Fruit fly (Drosophila melanogaster) whole organism, embryonic: ENCODE measurements around the gene CG34268.
A peak's percentile ranks its signal among the peaks of the same experiment; 100 is the strongest.

Source experiments
- ATbp ChIP-seq: fragments of 200-800 bp; sonication (Bioruptor generic); optimal IDR thresholded peaks from 2 replicates; lab custom pipeline; 2017; ENCODE audit warnings: missing biosample characterization, mild to moderate bottlenecking, missing genetic modification characterization, missing genetic modification reagents
- Asciz ChIP-seq: fragments of 200-800 bp; sonication (Bioruptor generic); optimal IDR thresholded peaks from 2 replicates; lab custom pipeline; 2017; ENCODE audit warnings: missing biosample characterization, mild to moderate bottlenecking, missing genetic modification characterization, missing genetic modification reagents
- Atf-2 ChIP-seq: fragments of 200-800 bp; sonication (Bioruptor generic); optimal IDR thresholded peaks from 2 replicates; lab custom pipeline; 2016; ENCODE audit warnings: missing biosample characterization, missing genetic modification characterization
- Atf6 ChIP-seq: fragments of 200-800 bp; sonication (Bioruptor generic); IDR thresholded peaks from 2 replicates; pipeline ENCODE4 v1.3.6; 2022; ENCODE audit warnings: missing biosample characterization, missing genetic modification characterization
- Awh ChIP-seq: fragments of 200-800 bp; sonication (Bioruptor generic); IDR thresholded peaks from 2 replicates; pipeline ENCODE4, ENCODE4 v1.3.6; 2022; ENCODE audit warnings: missing biosample characterization, missing genetic modification characterization
- Bteb2 ChIP-seq: fragments of 200-800 bp; sonication (Bioruptor generic); optimal IDR thresholded peaks from 2 replicates; lab custom pipeline; 2016; ENCODE audit warnings: missing biosample characterization, missing genetic modification characterization
- CG10431 ChIP-seq: fragments of 200-800 bp; sonication (Bioruptor generic); optimal IDR thresholded peaks from 3 replicates; lab custom pipeline; 2018; ENCODE audit warnings: missing biosample characterization, mild to moderate bottlenecking, missing genetic modification characterization
- CG11247 ChIP-seq: fragments of 200-800 bp; sonication (Bioruptor generic); IDR thresholded peaks from 2 replicates; pipeline ENCODE4 v1.3.6; 2022; ENCODE audit warnings: missing biosample characterization, missing genetic modification characterization
- CG12155 ChIP-seq: fragments of 200-800 bp; sonication (Bioruptor generic); optimal IDR thresholded peaks from 3 replicates; lab custom pipeline; 2016; ENCODE audit warnings: missing biosample characterization, missing genetic modification characterization
- CG12299 ChIP-seq: fragments of 200-800 bp; sonication (Bioruptor generic); optimal IDR thresholded peaks from 2 replicates; lab custom pipeline; 2018; ENCODE audit warnings: missing biosample characterization, mild to moderate bottlenecking, missing genetic modification characterization
- CG12769 ChIP-seq: fragments of 200-800 bp; sonication (Bioruptor generic); optimal IDR thresholded peaks from 2 replicates; lab custom pipeline; 2019; ENCODE audit warnings: missing biosample characterization, mild to moderate bottlenecking, missing genetic modification characterization, moderate library complexity
- CG14710 ChIP-seq: fragments of 200-800 bp; sonication (Bioruptor generic); optimal IDR thresholded peaks from 3 replicates; lab custom pipeline; 2019; ENCODE audit warnings: missing biosample characterization, mild to moderate bottlenecking, missing genetic modification characterization, moderate library complexity
- CG15696 ChIP-seq: fragments of 200-800 bp; sonication (Bioruptor generic); optimal IDR thresholded peaks from 2 replicates; lab custom pipeline; 2019; ENCODE audit warnings: missing biosample characterization, mild to moderate bottlenecking, missing genetic modification characterization, moderate library complexity
- CG17361 ChIP-seq: fragments of 200-800 bp; sonication (Bioruptor generic); IDR thresholded peaks from 3 replicates; pipeline ENCODE4 v1.3.6; 2022; ENCODE audit warnings: missing biosample characterization, missing genetic modification characterization
- CG17568 ChIP-seq: fragments of 200-800 bp; sonication (Bioruptor generic); optimal IDR thresholded peaks from 2 replicates; lab custom pipeline; 2018; ENCODE audit warnings: missing biosample characterization, mild to moderate bottlenecking, missing genetic modification characterization, moderate library complexity
- CG2129 ChIP-seq: fragments of 200-800 bp; sonication (Bioruptor generic); IDR thresholded peaks from 2 replicates; pipeline ENCODE4 v1.3.6; 2022; ENCODE audit warnings: missing biosample characterization, missing genetic modification characterization; ENCODE audit not compliant: partially characterized antibody
- CG3838 ChIP-seq: fragments of 200-800 bp; sonication (Bioruptor generic); optimal IDR thresholded peaks from 3 replicates; lab custom pipeline; 2016; ENCODE audit warnings: missing biosample characterization, missing genetic modification characterization
- CG4854 ChIP-seq: fragments of 200-800 bp; sonication (Bioruptor generic); optimal IDR thresholded peaks from 2 replicates; lab custom pipeline; 2016; ENCODE audit warnings: missing biosample characterization, missing genetic modification characterization, inconsistent platforms
- CG9437 ChIP-seq: fragments of 200-800 bp; sonication (Bioruptor generic); optimal IDR thresholded peaks from 2 replicates; lab custom pipeline; 2018; ENCODE audit warnings: missing biosample characterization, mild to moderate bottlenecking, missing genetic modification characterization
- CG9609 ChIP-seq: fragments of 200-800 bp; sonication (Bioruptor generic); optimal IDR thresholded peaks from 3 replicates; lab custom pipeline; 2016; ENCODE audit warnings: missing biosample characterization, missing genetic modification characterization
- CG9817 ChIP-seq: fragments of 200-800 bp; sonication (Bioruptor generic); optimal IDR thresholded peaks from 2 replicates; lab custom pipeline; 2018; ENCODE audit warnings: missing biosample characterization, mild to moderate bottlenecking, missing genetic modification characterization, moderate library complexity
- Doc2 ChIP-seq: fragments of 200-800 bp; sonication (Bioruptor generic); IDR thresholded peaks from 2 replicates; pipeline ENCODE4 v1.3.6; 2022; ENCODE audit warnings: missing biosample characterization, missing genetic modification characterization
- Doc3 ChIP-seq: fragments of 200-800 bp; sonication (Bioruptor generic); IDR thresholded peaks from 3 replicates; pipeline ENCODE4 v1.3.6; 2022; ENCODE audit warnings: missing biosample characterization, missing genetic modification characterization; ENCODE audit not compliant: partially characterized antibody
- GATAe ChIP-seq: fragments of 200-800 bp; sonication (Bioruptor generic); conservative IDR thresholded peaks from 2 replicates; pipeline ENCODE4 v1.3.6; 2022; ENCODE audit warnings: missing biosample characterization, missing genetic modification characterization
- H15 ChIP-seq: fragments of 200-800 bp; sonication (Bioruptor generic); IDR thresholded peaks from 3 replicates; pipeline ENCODE4 v1.3.6; 2022; ENCODE audit warnings: missing biosample characterization, missing genetic modification characterization
- H2.0 ChIP-seq: fragments of 200-800 bp; sonication (Bioruptor generic); IDR thresholded peaks from 2 replicates; pipeline ENCODE4 v1.3.6; 2022; ENCODE audit warnings: missing biosample characterization, missing genetic modification characterization
- Hmr ChIP-seq: fragments of 200-800 bp; sonication (Bioruptor generic); optimal IDR thresholded peaks from 3 replicates; lab custom pipeline; 2017; ENCODE audit warnings: mild to moderate bottlenecking, missing biosample characterization, missing genetic modification reagents, missing genetic modification characterization
- Lhr ChIP-seq: fragments of 200-800 bp; sonication (Bioruptor generic); optimal IDR thresholded peaks from 3 replicates; lab custom pipeline; 2017; ENCODE audit warnings: mild to moderate bottlenecking, missing biosample characterization, missing genetic modification reagents, missing genetic modification characterization
- Lim3 ChIP-seq: fragments of 200-800 bp; sonication (Bioruptor generic); IDR thresholded peaks from 2 replicates; pipeline ENCODE4 v1.3.6; 2022; ENCODE audit warnings: missing biosample characterization, missing genetic modification characterization
- Nf-YC ChIP-seq: fragments of 200-800 bp; optimal IDR thresholded peaks from 3 replicates; lab custom pipeline; 2019; ENCODE audit warnings: missing biosample characterization, mild to moderate bottlenecking, missing genetic modification characterization, moderate library complexity
- NfI ChIP-seq: fragments of 200-800 bp; sonication (Bioruptor generic); optimal IDR thresholded peaks from 3 replicates; lab custom pipeline; 2018; ENCODE audit warnings: missing biosample characterization, mild to moderate bottlenecking, missing genetic modification characterization, moderate library complexity
- dmrt11E ChIP-seq: fragments of 200-800 bp; sonication (Bioruptor generic); optimal IDR thresholded peaks from 3 replicates; lab custom pipeline; 2018; ENCODE audit warnings: missing biosample characterization, mild to moderate bottlenecking, missing genetic modification characterization, moderate library complexity
- exex ChIP-seq: fragments of 200-800 bp; sonication (Bioruptor generic); optimal IDR thresholded peaks from 4 replicates; lab custom pipeline; 2018; ENCODE audit warnings: missing biosample characterization, mild to moderate bottlenecking, missing genetic modification characterization, moderate library complexity
- gcm2 ChIP-seq: fragments of 200-800 bp; sonication (Bioruptor generic); optimal IDR thresholded peaks from 2 replicates; lab custom pipeline; 2016; ENCODE audit warnings: missing biosample characterization, missing genetic modification characterization
- insv ChIP-seq, 2 experiments: fragments of 200-800 bp; sonication (Bioruptor generic); optimal IDR thresholded peaks; 3 replicates each; lab custom pipeline; 2016 to 2018; ENCODE audit warnings: missing biosample characterization in 2 of 2, missing genetic modification characterization in 2 of 2
- knrl ChIP-seq: fragments of 200-800 bp; sonication (Bioruptor generic); IDR thresholded peaks from 3 replicates; pipeline ENCODE4 v1.3.6; 2022; ENCODE audit warnings: missing biosample characterization, missing genetic modification characterization; ENCODE audit not compliant: partially characterized antibody
- lab ChIP-seq: fragments of 200-800 bp; sonication (Bioruptor generic); optimal IDR thresholded peaks from 3 replicates; lab custom pipeline; 2017; ENCODE audit warnings: missing biosample characterization, missing genetic modification characterization, mild to moderate bottlenecking, moderate library complexity, missing genetic modification reagents
- nau ChIP-seq: fragments of 200-800 bp; sonication (Bioruptor generic); optimal IDR thresholded peaks from 3 replicates; lab custom pipeline; 2017; ENCODE audit warnings: missing biosample characterization, mild to moderate bottlenecking, missing genetic modification characterization, missing genetic modification reagents
- nmo ChIP-seq: fragments of 200-800 bp; sonication (Bioruptor generic); optimal IDR thresholded peaks from 2 replicates; lab custom pipeline; 2018; ENCODE audit warnings: missing biosample characterization, mild to moderate bottlenecking, missing genetic modification characterization, moderate library complexity
- nom ChIP-seq: fragments of 200-800 bp; sonication (Bioruptor generic); optimal IDR thresholded peaks from 2 replicates; lab custom pipeline; 2017; ENCODE audit warnings: missing biosample characterization, missing genetic modification characterization, mild to moderate bottlenecking, moderate library complexity, missing genetic modification reagents
- pb ChIP-seq: fragments of 200-800 bp; sonication (Bioruptor generic); optimal IDR thresholded peaks from 3 replicates; lab custom pipeline; 2016; ENCODE audit warnings: missing biosample characterization, missing genetic modification characterization
- pnt ChIP-seq: fragments of 200-800 bp; sonication (Bioruptor generic); optimal IDR thresholded peaks from 3 replicates; lab custom pipeline; 2016; ENCODE audit warnings: missing biosample characterization, missing genetic modification characterization
- pros ChIP-seq: fragments of 200-800 bp; sonication (Bioruptor generic); optimal IDR thresholded peaks from 3 replicates; lab custom pipeline; 2019; ENCODE audit warnings: missing biosample characterization, mild to moderate bottlenecking, missing genetic modification characterization, moderate library complexity
- tin ChIP-seq: fragments of 200-800 bp; sonication (Bioruptor generic); optimal IDR thresholded peaks from 3 replicates; lab custom pipeline; 2016; ENCODE audit warnings: missing biosample characterization, missing genetic modification characterization
- trh ChIP-seq: fragments of 200-800 bp; sonication (Bioruptor generic); optimal IDR thresholded peaks from 2 replicates; lab custom pipeline; 2016; ENCODE audit warnings: missing biosample characterization, missing genetic modification characterization
- unc-4 ChIP-seq: fragments of 200-800 bp; sonication (Bioruptor generic); IDR thresholded peaks from 2 replicates; pipeline ENCODE4 v1.3.6; 2022; ENCODE audit warnings: missing biosample characterization, missing genetic modification characterization; ENCODE audit not compliant: partially characterized antibody
- z ChIP-seq: fragments of 200-800 bp; sonication (Bioruptor generic); IDR thresholded peaks from 3 replicates; pipeline ENCODE4 v1.3.6; 2022; ENCODE audit warnings: missing biosample characterization, missing genetic modification characterization
- zen ChIP-seq: fragments of 200-800 bp; sonication (Bioruptor generic); optimal IDR thresholded peaks from 3 replicates; lab custom pipeline; 2018; ENCODE audit warnings: missing biosample characterization, mild to moderate bottlenecking, missing genetic modification characterization, moderate library complexity

CG34268 gene

dm6 chr3L:545512-546161 lies 44.9 kb downstream of the CG34268 start (continued):
- TF ChIP-seq zen (tag; lab: Kevin White, UChicago) (peak; percentile 2), CG3838 (peak; percentile 21), CG2129 (no peak), pros (GFP tag; lab: Kevin White, UChicago) (no peak), pb (GFP tag; lab: Kevin White, UChicago) (peak; percentile 42), CG15696 (tag; lab: Kevin White, UChicago) (peak; percentile 19), CG12299 (tag; lab: Kevin White, UChicago) (no peak), trh (GFP tag; lab: Kevin White, UChicago) (no peak), CG14710 (no peak), CG17361 (GFP tag; lab: Robert Waterston, UW) (0 out of 3 replicates have a peak, but pooled peaks have one; percentile 34), Hmr (GFP tag; lab: Kevin White, UChicago) (peak; percentile 87), dmrt11E (tag; lab: Kevin White, UChicago) (no peak), unc-4 (GFP tag; lab: Robert Waterston, UW) (no peak), Doc3 (no peak), CG9437 (GFP tag; lab: Kevin White, UChicago) (peak; percentile 43), CG11247 (GFP tag; lab: Robert Waterston, UW) (peak; percentile 65; the same call in 1 of the 2 replicates), Atf6 (peak; percentile 69), Nf-YC (tag; lab: Kevin White, UChicago) (no peak), nmo (GFP tag; lab: Kevin White, UChicago) (peak; percentile 46), gcm2 (GFP tag; lab: Kevin White, UChicago) (no peak), NfI (GFP tag; lab: Kevin White, UChicago) (peak; percentile 63), Lhr (GFP tag; lab: Kevin White, UChicago) (no peak), CG4854 (GFP tag; lab: Kevin White, UChicago) (peak; percentile 43), insv (GFP tag; optimal IDR thresholded peaks at IDR 0.05; lab: Kevin White, UChicago) (no peak), pnt (GFP tag; lab: Kevin White, UChicago) (peak; percentile 48), nom (GFP tag; lab: Kevin White, UChicago) (peak; percentile 31), nau (GFP tag; lab: Kevin White, UChicago) (peak; percentile 23), H2.0 (GFP tag; lab: Robert Waterston, UW) (peak; percentile 51), Awh (GFP tag; lab: Robert Waterston, UW) (0 out of 2 replicates have a peak, but pooled peaks have one; percentile 13), Asciz (GFP tag; lab: Kevin White, UChicago) (peak; percentile 10), H15 (0 out of 3 replicates have a peak, but pooled peaks have one; percentile 55), CG12769 (tag; lab: Kevin White, UChicago) (peak; percentile 92), exex (tag; lab: Kevin White, UChicago) (peak; percentile 45), CG10431 (GFP tag; lab: Kevin White, UChicago) (no peak), ATbp (GFP tag; lab: Kevin White, UChicago) (no peak), GATAe (GFP tag; lab: Robert Waterston, UW) (no peak; the same call in 1 of the 2 replicates), Lim3 (GFP tag; lab: Robert Waterston, UW) (no peak), lab (GFP tag; lab: Kevin White, UChicago) (peak; percentile 93), CG9609 (peak; percentile 48), Doc2 (no peak), z (GFP tag; lab: Robert Waterston, UW) (no peak), Atf-2 (GFP tag; lab: Kevin White, UChicago) (peak; percentile 37), CG9817 (peak; percentile 67), Bteb2 (GFP tag; lab: Kevin White, UChicago) (peak; percentile 58), CG17568 (GFP tag; lab: Kevin White, UChicago) (peak; percentile 1), tin (GFP tag; lab: Kevin White, UChicago) (peak; percentile 43), knrl (GFP tag; lab: Robert Waterston, UW) (no peak), CG12155 (GFP tag; lab: Kevin White, UChicago) (peak; percentile 60)
